Fruit fly (Drosophila melanogaster): ENCODE results near the gene CG12746.

CG12746 gene

dm6 chr3R:5517002-5517875 lies 47.4 kb upstream of the CG12746 start, which contains the start of gene Itpr (continued):
- TF ChIP-seq exex (tag; optimal IDR thresholded peaks at IDR 0.05) (no peak), CG18599 (GFP tag; optimal IDR thresholded peaks at IDR 0.05) (no peak), nom (GFP tag; optimal IDR thresholded peaks at IDR 0.05) (no peak), D (optimal IDR thresholded peaks at IDR 0.05) (peak; percentile 24), D (GFP tag; optimal IDR thresholded peaks at IDR 0.05) (peak; percentile 17), lov (optimal IDR thresholded peaks at IDR 0.05) (no peak), lov (GFP tag; IDR thresholded peaks at IDR 0.05) (no peak), stc (GFP tag; IDR thresholded peaks at IDR 0.05) (0 out of 2 replicates have a peak, but pooled peaks have one; percentile 20), CG7928 (GFP tag; optimal IDR thresholded peaks at IDR 0.05) (no peak), tap (tag; optimal IDR thresholded peaks at IDR 0.05) (no peak), chif (GFP tag; optimal IDR thresholded peaks at IDR 0.05) (no peak), jumu (GFP tag; optimal IDR thresholded peaks at IDR 0.05) (no peak), Max (GFP tag; optimal IDR thresholded peaks at IDR 0.05) (no peak), CG14860 (GFP tag; IDR thresholded peaks at IDR 0.05; ENCODE audit: partially characterized antibody) (no peak), knrl (GFP tag; IDR thresholded peaks at IDR 0.05; ENCODE audit: partially characterized antibody) (0 out of 3 replicates have a peak, but pooled peaks have one; percentile 14), CG9727 (GFP tag; optimal IDR thresholded peaks at IDR 0.05) (peak; percentile 16), sqz (GFP tag; optimal IDR thresholded peaks at IDR 0.05) (no peak), wor (GFP tag; IDR thresholded peaks at IDR 0.05) (no peak), CG7372 (GFP tag; IDR thresholded peaks at IDR 0.05) (no peak), CG18476 (GFP tag; optimal IDR thresholded peaks at IDR 0.05) (no peak), CG7745 (tag; optimal IDR thresholded peaks at IDR 0.05) (no peak), CG13287 (GFP tag; IDR thresholded peaks at IDR 0.05; ENCODE audit: partially characterized antibody) (peak; percentile 49; the same call in 1 of the 2 replicates), Rfx (GFP tag; IDR thresholded peaks at IDR 0.05) (no peak), CG7556 (GFP tag; optimal IDR thresholded peaks at IDR 0.05) (no peak), CG6791 (GFP tag; IDR thresholded peaks at IDR 0.05; ENCODE audit: partially characterized antibody) (no peak), CG11093 (GFP tag; IDR thresholded peaks at IDR 0.05) (no peak), CG17829 (tag; optimal IDR thresholded peaks at IDR 0.05) (peak; percentile 16), Bdp1 (GFP tag; optimal IDR thresholded peaks at IDR 0.05) (no peak), pb (GFP tag; optimal IDR thresholded peaks at IDR 0.05) (no peak), fu2 (GFP tag; optimal IDR thresholded peaks at IDR 0.05) (no peak), ATbp (GFP tag; optimal IDR thresholded peaks at IDR 0.05) (no peak), CG1529 (GFP tag; optimal IDR thresholded peaks at IDR 0.05) (no peak), z (GFP tag; IDR thresholded peaks at IDR 0.05) (no peak), Fer1 (GFP tag; optimal IDR thresholded peaks at IDR 0.05) (peak; percentile 1), Hr3 (GFP tag; optimal IDR thresholded peaks at IDR 0.05) (no peak), bbx (GFP tag; IDR thresholded peaks at IDR 0.05; ENCODE audit: partially characterized antibody) (peak; percentile 54), klu (GFP tag; IDR thresholded peaks at IDR 0.05) (peak; percentile 15; the same call in 1 of the 2 replicates), CG4424 (GFP tag; optimal IDR thresholded peaks at IDR 0.05) (no peak), Nf-YB (GFP tag; optimal IDR thresholded peaks at IDR 0.05) (no peak), psq (GFP tag; optimal IDR thresholded peaks at IDR 0.05) (no peak), Ptx1 (GFP tag; IDR thresholded peaks at IDR 0.05) (no peak), Xbp1 (GFP tag; optimal IDR thresholded peaks at IDR 0.05) (no peak), h (optimal IDR thresholded peaks at IDR 0.05) (no peak), CG2129 (GFP tag; IDR thresholded peaks at IDR 0.05; ENCODE audit: partially characterized antibody) (no peak), CG15269 (tag; optimal IDR thresholded peaks at IDR 0.05) (no peak), CG7963 (GFP tag; IDR thresholded peaks at IDR 0.05; ENCODE audit: partially characterized antibody) (no peak), CG10147 (GFP tag; optimal IDR thresholded peaks at IDR 0.05) (no peak), ash1 (GFP tag; optimal IDR thresholded peaks at IDR 0.05) (no peak), CG10565 (GFP tag; optimal IDR thresholded peaks at IDR 0.05) (no peak)

Data from whole organism, embryonic.